Worm (Caenorhabditis elegans) whole organism, dauer: ENCODE measurements around the gene M03F4.6.

ENCODE experiments used
- unc-62 ChIP-seq: sonication (generic microtip); optimal IDR thresholded peaks from 2 replicates; lab custom pipeline; 2017; ENCODE audit warnings: missing biosample characterization, missing genetic modification reagents, missing genetic modification characterization

M03F4.6 gene

DNA sequence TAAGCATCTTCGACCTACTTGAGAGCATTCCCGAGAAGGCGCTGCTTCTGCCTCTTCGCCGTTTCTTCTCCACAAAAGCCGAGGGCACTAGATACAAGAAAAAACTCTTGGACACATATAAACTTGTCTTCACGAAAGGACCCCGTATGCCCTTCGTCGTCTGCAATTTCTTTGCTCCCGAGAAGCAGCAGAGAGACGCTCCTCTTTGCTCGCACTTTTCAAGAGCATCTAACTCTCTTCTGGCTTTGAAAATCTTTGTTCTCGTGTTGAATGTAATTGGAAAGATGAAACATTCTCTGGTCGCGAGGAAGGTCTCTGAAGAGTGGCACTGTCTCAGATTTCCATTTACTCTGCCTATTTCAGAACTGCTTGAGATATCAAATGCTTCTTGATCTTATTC, 30.1 kb downstream of the M03F4.6 start:
- no peak for TF ChIP-seq unc-62 (GFP tag; lab: Kevin White, UChicago)

ce11 chrX:4932964-4933363, 36.2 kb downstream of the M03F4.6 start:
- TF ChIP-seq unc-62 (GFP tag; lab: Kevin White, UChicago), result no peak

ce11 chrX:4932023-4932422, 37.1 kb downstream of the M03F4.6 start:
- no peak for TF ChIP-seq unc-62 (GFP tag; lab: Kevin White, UChicago)

DNA sequence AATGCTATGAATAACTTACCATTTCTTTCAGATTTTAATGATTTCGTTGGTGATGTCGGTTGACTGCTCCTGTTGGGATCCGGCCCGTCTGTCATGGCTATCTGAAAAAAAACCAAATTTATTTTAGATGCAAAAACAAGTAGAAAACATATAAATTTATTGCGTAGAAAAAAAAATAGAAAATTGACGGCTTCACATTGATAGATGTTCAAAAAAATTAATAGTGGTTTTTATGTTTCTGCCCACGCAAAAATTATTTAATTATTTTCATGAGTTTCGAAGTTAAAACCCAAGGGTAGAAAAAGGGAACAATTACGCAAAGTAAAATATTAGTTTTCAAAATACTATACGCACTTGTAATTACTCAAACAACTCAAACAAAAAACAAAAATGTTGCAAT, 39.5 kb downstream of the M03F4.6 start, which contains the start of gene mct-4:
Gene mct-4 (minus strand): TSS at position 101 of the 400 bp plus-strand sequence.
- no peak for TF ChIP-seq unc-62 (GFP tag; lab: Kevin White, UChicago)

DNA sequence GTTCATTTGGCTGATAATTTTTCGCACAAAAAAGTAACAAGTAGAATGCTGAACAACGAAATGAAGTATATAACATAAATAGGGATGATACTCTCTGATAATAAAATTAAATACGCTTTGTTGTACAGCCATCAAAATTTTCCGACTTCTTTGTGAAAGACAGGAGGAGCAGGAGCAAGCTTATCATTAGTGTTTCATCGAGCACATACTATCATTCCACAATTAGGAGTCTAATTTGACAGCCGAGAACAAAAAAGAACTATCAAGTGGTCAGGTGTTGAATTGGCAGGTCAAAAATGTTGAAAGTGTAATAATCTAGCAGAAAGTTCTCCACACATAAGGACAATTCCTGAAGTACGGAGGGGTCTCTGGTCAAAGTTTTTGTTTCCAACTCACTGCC, 41.0 kb downstream of the M03F4.6 start:
- no peak for TF ChIP-seq unc-62 (GFP tag; lab: Kevin White, UChicago)

ce11 chrX:4920942-4921540, 48.1 kb downstream of the M03F4.6 start, which contains the start of gene K05B2.4:
TSS of gene K05B2.4 (minus strand) at chrX:4920992.
- TF ChIP-seq unc-62 (GFP tag; lab: Kevin White, UChicago), result no peak

DNA sequence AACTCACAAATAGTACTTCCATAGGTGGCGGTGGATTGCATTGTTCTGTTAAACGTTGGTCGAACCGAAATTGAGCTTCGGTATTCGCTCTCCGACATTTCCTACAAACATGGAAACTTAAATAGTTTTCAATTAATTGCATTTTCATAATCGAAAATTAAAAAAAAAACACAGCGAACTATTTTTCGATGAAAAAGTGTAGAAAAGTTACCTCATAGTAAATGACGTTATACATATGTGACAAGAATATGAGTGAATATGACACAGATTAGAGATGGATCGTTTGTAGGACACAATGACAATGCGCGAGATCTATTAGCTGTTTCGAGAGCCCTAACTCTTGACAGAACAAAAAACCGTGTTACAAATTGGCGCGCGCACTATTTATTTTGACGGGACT, 53.2 kb downstream of the M03F4.6 start, which contains the start of gene ifa-4:
Gene ifa-4 (minus strand): TSS at position 101 of the 400 bp plus-strand sequence.
- no peak for TF ChIP-seq unc-62 (GFP tag; lab: Kevin White, UChicago)

DNA sequence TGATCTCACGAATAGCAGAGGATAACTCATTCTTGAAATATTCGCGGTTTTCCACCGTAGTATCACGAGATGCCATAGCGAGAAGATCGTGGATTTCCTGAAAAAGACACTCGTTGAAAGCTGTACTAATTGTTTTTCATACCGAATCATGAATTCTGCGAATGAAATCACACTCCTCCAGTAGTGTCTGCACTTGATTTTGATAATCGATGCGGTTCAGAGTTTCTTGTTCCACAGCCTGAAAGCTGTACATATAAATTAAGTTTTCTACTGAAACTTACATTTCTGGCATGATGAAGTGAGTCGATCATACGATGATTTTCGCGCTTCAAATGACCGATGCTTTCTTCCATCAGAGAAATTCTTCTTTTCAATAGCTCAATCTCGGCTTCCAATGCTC, 54.7 kb downstream of the M03F4.6 start:
- TF ChIP-seq unc-62 (GFP tag; lab: Kevin White, UChicago), result no peak
